Worm (Caenorhabditis elegans) whole organism, young adult: ENCODE results near the gene Y62F5A.9.

ENCODE experiments used
- F22D6.2 ChIP-seq: sonication (generic microtip); optimal IDR thresholded peaks from 2 replicates; lab custom pipeline; 2016; ENCODE audit warnings: mild to moderate bottlenecking, missing genetic modification characterization, missing compliant biosample characterization
- athp-1 ChIP-seq: sonication (generic microtip); optimal IDR thresholded peaks from 2 replicates; lab custom pipeline; 2017; ENCODE audit warnings: mild to moderate bottlenecking, missing genetic modification characterization, missing compliant biosample characterization
- egl-18 ChIP-seq: fragments of 200-800 bp; sonication (Bioruptor generic); IDR thresholded peaks from 2 replicates; pipeline ENCODE4 v1.3.6; 2022; ENCODE audit warnings: missing genetic modification reagents, missing genetic modification characterization, missing compliant biosample characterization
- let-607 ChIP-seq, 2 experiments: fragments of 200-800 bp in 1 of 2; sonication (Bioruptor generic) in 1 of 2; sonication (generic microtip) in 1 of 2; optimal IDR thresholded peaks; 2 replicates each; lab custom pipeline; 2016 to 2018; ENCODE audit warnings: mild to moderate bottlenecking in 2 of 2, missing compliant biosample characterization in 2 of 2, missing genetic modification characterization in 2 of 2, moderate library complexity in 2 of 2, missing genotype in 1 of 2
- lir-1 ChIP-seq: fragments of 200-800 bp; sonication (Bioruptor generic); conservative IDR thresholded peaks from 2 replicates; pipeline ENCODE4 v1.3.6; 2022; ENCODE audit warnings: missing genetic modification reagents, missing genetic modification characterization, missing compliant biosample characterization
- mel-28 ChIP-seq: sonication (generic microtip); optimal IDR thresholded peaks from 2 replicates; lab custom pipeline; 2016; ENCODE audit warnings: borderline replicate concordance, mild to moderate bottlenecking, missing genetic modification characterization, missing compliant biosample characterization
- pha-4 ChIP-seq: fragments of 150-350 bp; sonication (generic microtip); optimal IDR thresholded peaks from 2 replicates; lab custom pipeline; 2014; ENCODE audit warnings: missing biosample characterization, missing genetic modification reagents, missing genetic modification characterization
- sea-2 ChIP-seq: fragments of 200-800 bp; sonication (Bioruptor generic); IDR thresholded peaks from 2 replicates; pipeline ENCODE4 v1.3.6; 2022; ENCODE audit warnings: missing genetic modification characterization, missing compliant biosample characterization
- unc-62 ChIP-seq: fragments of 150-350 bp; optimal IDR thresholded peaks from 2 replicates; lab custom pipeline; 2014; ENCODE audit warnings: missing biosample characterization, missing genetic modification reagents, missing genetic modification characterization
- ztf-28 ChIP-seq: fragments of 200-800 bp; sonication (Bioruptor generic); IDR thresholded peaks from 2 replicates; pipeline ENCODE4 v1.3.6; 2022; ENCODE audit warnings: missing genetic modification reagents, missing genetic modification characterization, missing compliant biosample characterization
- ztf-3 ChIP-seq: fragments of 200-800 bp; sonication (Bioruptor generic); optimal IDR thresholded peaks from 2 replicates; lab custom pipeline; 2018; ENCODE audit warnings: mild to moderate bottlenecking, missing genetic modification characterization, missing compliant biosample characterization

DNA sequence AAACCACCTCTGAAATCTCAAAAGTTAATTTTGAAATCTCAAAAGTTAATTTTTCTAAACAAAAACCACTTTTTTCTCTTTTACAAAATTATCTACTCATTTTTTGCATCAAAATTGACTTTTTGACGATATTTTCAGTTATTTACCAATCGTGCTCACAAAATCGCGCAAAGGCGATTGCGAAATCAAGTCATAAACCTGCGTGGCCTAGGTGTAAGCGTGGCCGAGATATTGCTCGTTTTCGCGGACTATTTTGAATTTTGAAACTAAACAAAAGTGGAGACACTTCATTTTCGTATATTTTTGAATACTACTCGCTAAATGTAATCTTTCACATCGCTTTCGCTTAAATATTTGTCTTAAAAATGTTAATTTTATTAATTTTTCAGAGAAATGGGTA, 39.7 kb upstream of the Y62F5A.9 start, which contains the start of gene smc-6:
- TF ChIP-seq pha-4 (tag; lab: Kevin White, UChicago): no peak
- no peak for TF ChIP-seq ztf-3
- TF ChIP-seq egl-18 (GFP tag; lab: Robert Waterston, UW): no peak
- TF ChIP-seq F22D6.2 (tag; lab: Kevin White, UChicago): no peak
- TF ChIP-seq mel-28 (tag; lab: Kevin White, UChicago): no peak
- TF ChIP-seq ztf-28: no peak
- TF ChIP-seq unc-62 (GFP tag; lab: Kevin White, UChicago): no peak
- no peak for TF ChIP-seq lir-1
- no peak for TF ChIP-seq athp-1 (tag; lab: Kevin White, UChicago)
- TF ChIP-seq sea-2 (GFP tag; lab: Robert Waterston, UW): no peak
- TF ChIP-seq let-607 (tag; optimal IDR thresholded peaks at IDR 0.05; lab: Kevin White, UChicago): no peak
